Fruit fly (Drosophila melanogaster): ENCODE measurements around the gene CG3473.

The CG3473 gene

DNA sequence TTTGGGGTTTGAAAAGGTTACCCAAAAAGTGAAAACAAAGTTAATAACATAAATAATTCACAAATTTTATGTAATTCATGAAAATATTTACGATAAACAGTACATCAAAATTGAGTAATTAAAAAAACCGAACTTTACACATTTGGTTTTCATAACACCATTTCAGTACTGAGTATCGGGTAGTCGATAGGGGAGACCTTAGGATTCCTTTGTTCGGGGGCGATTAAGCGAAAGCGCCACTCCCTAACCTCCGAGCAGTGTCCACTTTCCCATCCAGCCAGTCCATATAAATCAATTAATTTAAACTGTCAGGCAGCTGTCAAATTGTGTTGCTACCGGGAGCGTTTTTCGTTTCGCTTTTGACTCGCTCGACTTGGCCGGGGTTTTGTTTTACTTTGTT lies 1.2 kb downstream of the CG3473 start (continued):
- TF ChIP-seq Jarid2 (GFP tag; optimal IDR thresholded peaks at IDR 0.05) (peak; percentile 19), dpn (GFP tag; optimal IDR thresholded peaks at IDR 0.05) (peak in 1 of 2 experiments; percentile 32), sens (GFP tag) (peak; percentile 96), gcm (GFP tag; optimal IDR thresholded peaks at IDR 0.05) (peak; percentile 31), so (GFP tag; IDR thresholded peaks at IDR 0.05) (peak; percentile 14; the same call in 1 of the 3 replicates), wor (GFP tag; IDR thresholded peaks at IDR 0.05) (0 out of 2 replicates have a peak, but pooled peaks have one; percentile 11), CG1529 (GFP tag; optimal IDR thresholded peaks at IDR 0.05) (peak; percentile 16), E2f1 (GFP tag; IDR thresholded peaks at IDR 0.05) (0 out of 2 replicates have a peak, but pooled peaks have one; percentile 7), CG17802 (tag; optimal IDR thresholded peaks at IDR 0.05) (peak; percentile 22), luna (GFP tag; optimal IDR thresholded peaks at IDR 0.05) (no peak), CG2712 (tag; optimal IDR thresholded peaks at IDR 0.05) (peak; percentile 79), Bdp1 (GFP tag; optimal IDR thresholded peaks at IDR 0.05) (peak; percentile 4), lola (GFP tag; optimal IDR thresholded peaks at IDR 0.05) (peak in 1 of 3 experiments; percentile 67), CG8765 (GFP tag; IDR thresholded peaks at IDR 0.05) (0 out of 2 replicates have a peak, but pooled peaks have one; percentile 10), NK7.1 (GFP tag; optimal IDR thresholded peaks at IDR 0.05) (no peak), CG12744 (GFP tag; optimal IDR thresholded peaks at IDR 0.05) (no peak), sqz (GFP tag; optimal IDR thresholded peaks at IDR 0.05) (peak; percentile 44), CG2202 (tag; optimal IDR thresholded peaks at IDR 0.05) (peak; percentile 20), lab (GFP tag; optimal IDR thresholded peaks at IDR 0.05) (peak; percentile 71), CG11398 (GFP tag; optimal IDR thresholded peaks at IDR 0.05) (no peak), Oli (tag; optimal IDR thresholded peaks at IDR 0.05) (peak; percentile 21), CG14441 (GFP tag; IDR thresholded peaks at IDR 0.05) (no peak), sr (GFP tag; IDR thresholded peaks at IDR 0.05) (no peak), tin (GFP tag; optimal IDR thresholded peaks at IDR 0.05) (peak; percentile 40), vnd (GFP tag; IDR thresholded peaks at IDR 0.05; ENCODE audit: partially characterized antibody) (no peak), CG3847 (GFP tag; IDR thresholded peaks at IDR 0.05) (no peak), CG11723 (GFP tag; optimal IDR thresholded peaks at IDR 0.05) (no peak), jumu (GFP tag; optimal IDR thresholded peaks at IDR 0.05) (peak; percentile 13), ato (GFP tag; IDR thresholded peaks at IDR 0.05; ENCODE audit: partially characterized antibody) (no peak), GATAe (GFP tag; conservative IDR thresholded peaks at IDR 0.05) (no peak), CG7271 (tag; optimal IDR thresholded peaks at IDR 0.05) (no peak), chif (GFP tag; optimal IDR thresholded peaks at IDR 0.05) (peak in 1 of 2 experiments; percentile 46), grn (GFP tag; optimal IDR thresholded peaks at IDR 0.05) (peak; percentile 10), kni (GFP tag; optimal IDR thresholded peaks at IDR 0.05) (peak; percentile 21), bab2 (GFP tag; optimal IDR thresholded peaks at IDR 0.05) (peak; percentile 20), nerfin-2 (GFP tag; IDR thresholded peaks at IDR 0.05; ENCODE audit: partially characterized antibody) (no peak), CG10959 (GFP tag; IDR thresholded peaks at IDR 0.05) (peak; percentile 56), bsh (GFP tag; optimal IDR thresholded peaks at IDR 0.05) (peak in 1 of 2 experiments; percentile 79), Adf1 (GFP tag; IDR thresholded peaks at IDR 0.05) (no peak), CG4730 (GFP tag; IDR thresholded peaks at IDR 0.05) (no peak), dati (GFP tag; IDR thresholded peaks at IDR 0.05) (no peak), phol (tag; optimal IDR thresholded peaks at IDR 0.05) (peak; percentile 74), D19A (tag; optimal IDR thresholded peaks at IDR 0.05) (peak; percentile 56), CG1233 (GFP tag; optimal IDR thresholded peaks at IDR 0.05) (peak; percentile 17), Pdp1 (GFP tag; optimal IDR thresholded peaks at IDR 0.05) (peak in 1 of 2 experiments; percentile 16), HHEX (GFP tag; optimal IDR thresholded peaks at IDR 0.05) (peak; percentile 9), her (GFP tag; optimal IDR thresholded peaks at IDR 0.05) (no peak), Abd-B (GFP tag; optimal IDR thresholded peaks at IDR 0.05) (peak; percentile 10), CG8388 (GFP tag; optimal IDR thresholded peaks at IDR 0.05) (peak; percentile 70), CG18011 (GFP tag; optimal IDR thresholded peaks at IDR 0.05) (no peak)

Measured in whole organism, embryonic.